Fruit fly (Drosophila melanogaster): ENCODE data around the gene sala.
A peak's percentile ranks its signal among the peaks of the same experiment; 100 is the strongest.

The sala gene

DNA sequence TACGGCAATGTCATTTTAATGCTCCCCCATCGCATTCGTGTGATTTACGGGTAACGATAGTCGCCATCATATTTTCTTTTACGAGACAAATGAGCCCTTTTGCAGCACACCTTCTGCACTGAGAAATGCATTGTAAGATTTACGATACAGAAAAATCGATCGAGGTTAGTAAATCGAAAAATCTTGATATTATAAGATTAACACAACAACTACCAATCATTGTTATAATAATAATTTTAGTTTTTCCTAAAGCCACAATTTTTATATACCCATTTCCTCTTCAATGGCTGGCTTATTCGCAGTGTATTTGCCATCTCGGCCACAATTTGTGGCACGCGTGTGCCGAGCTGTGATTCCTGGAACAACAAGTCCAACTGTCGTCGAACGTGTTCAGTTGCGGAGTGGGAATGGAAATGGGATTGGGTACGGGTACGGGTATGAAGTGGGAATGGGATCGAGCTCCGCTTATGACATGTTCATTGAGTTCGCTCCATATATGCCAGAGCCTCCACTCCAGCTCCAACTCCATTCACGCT is 12.5 kb upstream of the sala start (continued):
- peak; percentile 35 for TF ChIP-seq fd96Cb (tag; optimal IDR thresholded peaks at IDR 0.05)
- TF ChIP-seq CG8290 (GFP tag; optimal IDR thresholded peaks at IDR 0.05): no peak
- no peak for TF ChIP-seq CG8290 (tag; optimal IDR thresholded peaks at IDR 0.05)
- no peak for TF ChIP-seq Fer3 (tag; optimal IDR thresholded peaks at IDR 0.05)
- 0 out of 3 replicates have a peak, but pooled peaks have one; percentile 22 for TF ChIP-seq ci (GFP tag; IDR thresholded peaks at IDR 0.05)
- no peak for TF ChIP-seq CG13123 (GFP tag; optimal IDR thresholded peaks at IDR 0.05)
- no peak for TF ChIP-seq ttk (GFP tag; IDR thresholded peaks at IDR 0.05)
- no peak for TF ChIP-seq schlank (tag; optimal IDR thresholded peaks at IDR 0.05)
- no peak for TF ChIP-seq Camta (GFP tag; optimal IDR thresholded peaks at IDR 0.05)
- TF ChIP-seq ftz-f1 (GFP tag; optimal IDR thresholded peaks at IDR 0.05): no peak
- TF ChIP-seq hth (optimal IDR thresholded peaks at IDR 0.05): no peak
- TF ChIP-seq D19A (tag; optimal IDR thresholded peaks at IDR 0.05): peak; percentile 36
- peak; percentile 11 for TF ChIP-seq Oli (tag; optimal IDR thresholded peaks at IDR 0.05)
- TF ChIP-seq CG32767 (GFP tag; IDR thresholded peaks at IDR 0.05): 0 out of 2 replicates have a peak, but pooled peaks have one; percentile 9
- no peak for TF ChIP-seq CG15011 (GFP tag; optimal IDR thresholded peaks at IDR 0.05)
- no peak for TF ChIP-seq CG3847 (GFP tag; IDR thresholded peaks at IDR 0.05)
- TF ChIP-seq lmd (GFP tag; IDR thresholded peaks at IDR 0.05): peak; percentile 22; the same call in 1 of the 2 replicates
- TF ChIP-seq pzg (GFP tag; optimal IDR thresholded peaks at IDR 0.05): no peak
- TF ChIP-seq Abd-B (GFP tag; optimal IDR thresholded peaks at IDR 0.05): peak; percentile 18
- peak; percentile 39 for TF ChIP-seq CG14710 (tag; optimal IDR thresholded peaks at IDR 0.05)
- TF ChIP-seq CoRest (tag; optimal IDR thresholded peaks at IDR 0.05): peak; percentile 9
- TF ChIP-seq seq (GFP tag; IDR thresholded peaks at IDR 0.05): no peak
- TF ChIP-seq gsb-n (tag; optimal IDR thresholded peaks at IDR 0.05): peak; percentile 12
- TF ChIP-seq CrebB (tag; optimal IDR thresholded peaks at IDR 0.05): no peak
- TF ChIP-seq gem (tag; optimal IDR thresholded peaks at IDR 0.05): peak; percentile 55
- no peak for TF ChIP-seq CG6272 (GFP tag; IDR thresholded peaks at IDR 0.05)

DNA sequence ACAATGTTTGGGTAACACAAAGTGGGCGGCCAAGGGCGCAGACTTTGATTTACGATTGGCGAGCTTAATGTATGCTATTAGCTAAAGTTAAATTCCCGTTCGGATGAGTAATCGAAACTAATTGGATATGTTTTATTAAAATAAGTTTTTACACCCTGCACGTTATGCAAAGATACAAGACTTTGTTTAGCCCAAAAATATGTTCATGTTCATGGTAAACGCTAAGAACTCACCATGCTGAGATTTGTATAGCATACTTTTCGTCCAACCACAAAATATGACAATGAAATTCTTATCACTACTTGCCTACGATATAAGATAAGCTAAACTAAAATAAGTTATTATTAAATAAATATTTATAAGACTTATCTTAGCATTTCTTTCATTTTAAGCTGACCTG is 9.5 kb upstream of the sala start:
- TF ChIP-seq yki (optimal IDR thresholded peaks at IDR 0.05) (no peak), CG17612 (GFP tag; IDR thresholded peaks at IDR 0.05) (0 out of 2 replicates have a peak, but pooled peaks have one; percentile 20), CG8388 (GFP tag; optimal IDR thresholded peaks at IDR 0.05) (no peak), Hey (tag; optimal IDR thresholded peaks at IDR 0.05) (no peak), CG2199 (GFP tag; IDR thresholded peaks at IDR 0.05) (0 out of 3 replicates have a peak, but pooled peaks have one; percentile 26), sima (GFP tag; optimal IDR thresholded peaks at IDR 0.05) (no peak), inv (GFP tag; IDR thresholded peaks at IDR 0.05; ENCODE audit: partially characterized antibody) (no peak), Stat92E (GFP tag; optimal IDR thresholded peaks at IDR 0.05) (peak in 1 of 3 experiments; percentile 36), lola (GFP tag; optimal IDR thresholded peaks at IDR 0.05) (peak in 1 of 3 experiments; percentile 13), Mrtf (GFP tag; IDR thresholded peaks at IDR 0.05) (no peak)

DNA sequence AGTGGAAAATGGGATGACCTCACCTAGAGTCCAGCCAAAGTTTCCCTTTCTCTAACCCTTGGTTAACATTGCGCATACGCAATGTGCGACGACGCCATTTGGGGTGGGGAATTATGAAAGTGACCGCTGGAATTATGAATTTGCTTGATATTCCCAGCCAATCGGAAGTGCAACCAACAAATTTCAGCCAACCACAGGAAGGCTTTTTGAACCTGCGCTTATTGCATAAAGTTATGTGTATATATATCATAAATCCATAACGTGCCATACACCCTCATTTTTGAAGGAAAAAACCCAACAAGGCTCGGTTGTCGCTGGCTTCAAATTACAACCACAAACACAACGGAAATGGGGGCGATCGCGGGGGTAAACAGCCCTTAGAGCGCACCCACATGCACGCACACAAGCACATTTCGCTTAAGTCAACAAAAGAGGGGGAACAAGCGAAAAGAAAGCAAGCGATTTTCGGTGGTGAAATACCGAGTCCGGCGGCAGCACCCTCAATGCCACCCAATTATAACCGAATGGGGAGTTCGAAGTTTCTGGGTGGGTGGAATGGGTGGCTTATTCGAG is 4.0 kb downstream of the sala start:
- TF ChIP-seq CG7786 (GFP tag; optimal IDR thresholded peaks at IDR 0.05): no peak
- TF ChIP-seq crol (GFP tag; IDR thresholded peaks at IDR 0.05): peak; percentile 37; the same call in 1 of the 2 replicates
- TF ChIP-seq ssp (GFP tag; IDR thresholded peaks at IDR 0.05): no peak
- no peak for TF ChIP-seq CG9797 (GFP tag; optimal IDR thresholded peaks at IDR 0.05)
- peak; percentile 94 for TF ChIP-seq Nf-YB (GFP tag; optimal IDR thresholded peaks at IDR 0.05)
- no peak for TF ChIP-seq H15 (GFP tag; IDR thresholded peaks at IDR 0.05)
- TF ChIP-seq CG14965 (GFP tag; optimal IDR thresholded peaks at IDR 0.05; ENCODE audit: borderline replicate concordance): no peak
- no peak for TF ChIP-seq twi (tag; optimal IDR thresholded peaks at IDR 0.05)
- peak; percentile 62; the same call in 1 of the 2 replicates for TF ChIP-seq seq (GFP tag; IDR thresholded peaks at IDR 0.05)
- TF ChIP-seq CG12236 (GFP tag; optimal IDR thresholded peaks at IDR 0.05): no peak
- no peak for TF ChIP-seq CG4820 (GFP tag; optimal IDR thresholded peaks at IDR 0.05)
- TF ChIP-seq abd-A (tag; optimal IDR thresholded peaks at IDR 0.05): peak; percentile 83
- TF ChIP-seq Sin3A (optimal IDR thresholded peaks at IDR 0.05): no peak
- no peak for TF ChIP-seq dmrt99B (tag; optimal IDR thresholded peaks at IDR 0.05)
- no peak for TF ChIP-seq CG13894 (tag; optimal IDR thresholded peaks at IDR 0.05)
